Fruit fly (Drosophila melanogaster) whole organism, embryonic: ENCODE results near the gene CG15141.

Experiments
- ATbp ChIP-seq: fragments of 200-800 bp; sonication (Bioruptor generic); optimal IDR thresholded peaks from 2 replicates; lab custom pipeline; 2017; ENCODE audit warnings: missing biosample characterization, mild to moderate bottlenecking, missing genetic modification characterization, missing genetic modification reagents
- CG10267 ChIP-seq: fragments of 200-800 bp; sonication (Bioruptor generic); optimal IDR thresholded peaks from 2 replicates; lab custom pipeline; 2018; ENCODE audit warnings: missing biosample characterization, mild to moderate bottlenecking, missing genetic modification characterization, moderate library complexity
- CG11504 ChIP-seq: fragments of 200-800 bp; sonication (Bioruptor generic); optimal IDR thresholded peaks from 3 replicates; lab custom pipeline; 2019; ENCODE audit warnings: missing biosample characterization, mild to moderate bottlenecking, missing genetic modification characterization, moderate library complexity
- CG11695 ChIP-seq: fragments of 200-800 bp; sonication (Bioruptor generic); IDR thresholded peaks from 3 replicates; pipeline ENCODE4 v1.3.6; 2022; ENCODE audit warnings: missing biosample characterization, missing genetic modification characterization
- CG12236 ChIP-seq: fragments of 200-800 bp; sonication (Bioruptor generic); optimal IDR thresholded peaks from 2 replicates; lab custom pipeline; 2016; ENCODE audit warnings: missing biosample characterization, missing genetic modification characterization
- CG12299 ChIP-seq: fragments of 200-800 bp; sonication (Bioruptor generic); optimal IDR thresholded peaks from 2 replicates; lab custom pipeline; 2018; ENCODE audit warnings: missing biosample characterization, mild to moderate bottlenecking, missing genetic modification characterization
- CG1603 ChIP-seq: fragments of 200-800 bp; sonication (Bioruptor generic); optimal IDR thresholded peaks from 2 replicates; lab custom pipeline; 2019; ENCODE audit warnings: missing biosample characterization, mild to moderate bottlenecking, missing genetic modification characterization, moderate library complexity
- CG2199 ChIP-seq: fragments of 200-800 bp; sonication (Bioruptor generic); IDR thresholded peaks from 3 replicates; pipeline ENCODE4 v1.3.6; 2022; ENCODE audit warnings: missing biosample characterization, missing genetic modification characterization
- CG2202 ChIP-seq: fragments of 200-800 bp; sonication (Bioruptor generic); optimal IDR thresholded peaks from 2 replicates; lab custom pipeline; 2018; ENCODE audit warnings: missing biosample characterization, mild to moderate bottlenecking, missing genetic modification characterization
- CG32772 ChIP-seq: fragments of 200-800 bp; sonication (Bioruptor generic); IDR thresholded peaks from 2 replicates; pipeline ENCODE4 v1.3.6; 2022; ENCODE audit warnings: missing biosample characterization, missing genetic modification characterization
- CG33557 ChIP-seq: fragments of 200-800 bp; sonication (Bioruptor generic); optimal IDR thresholded peaks from 2 replicates; lab custom pipeline; 2019; ENCODE audit warnings: missing biosample characterization, mild to moderate bottlenecking, missing genetic modification characterization, moderate library complexity
- CG4820 ChIP-seq: fragments of 200-800 bp; sonication (Bioruptor generic); optimal IDR thresholded peaks from 3 replicates; lab custom pipeline; 2016; ENCODE audit warnings: missing biosample characterization, missing genetic modification characterization
- CG6254 ChIP-seq: fragments of 200-800 bp; sonication (Bioruptor generic); optimal IDR thresholded peaks from 3 replicates; lab custom pipeline; 2017; ENCODE audit warnings: mild to moderate bottlenecking, missing biosample characterization, missing genetic modification reagents, missing genetic modification characterization
- CG6654 ChIP-seq: fragments of 200-800 bp; sonication (Bioruptor generic); optimal IDR thresholded peaks from 2 replicates; lab custom pipeline; 2017; ENCODE audit warnings: missing biosample characterization, mild to moderate bottlenecking, missing genetic modification characterization
- CG6683 ChIP-seq: fragments of 200-800 bp; sonication (Bioruptor generic); optimal IDR thresholded peaks from 2 replicates; lab custom pipeline; 2017; ENCODE audit warnings: missing biosample characterization, mild to moderate bottlenecking, missing genetic modification characterization, missing genetic modification reagents
- CG7556 ChIP-seq: fragments of 200-800 bp; sonication (Bioruptor generic); optimal IDR thresholded peaks from 2 replicates; lab custom pipeline; 2017; ENCODE audit warnings: missing biosample characterization, mild to moderate bottlenecking, missing genetic modification characterization
- CG8281 ChIP-seq: fragments of 200-800 bp; sonication (Bioruptor generic); optimal IDR thresholded peaks from 2 replicates; lab custom pipeline; 2018; ENCODE audit warnings: missing biosample characterization, mild to moderate bottlenecking, missing genetic modification characterization, moderate library complexity
- CG9609 ChIP-seq: fragments of 200-800 bp; sonication (Bioruptor generic); optimal IDR thresholded peaks from 3 replicates; lab custom pipeline; 2016; ENCODE audit warnings: missing biosample characterization, missing genetic modification characterization
- CG9817 ChIP-seq: fragments of 200-800 bp; sonication (Bioruptor generic); optimal IDR thresholded peaks from 2 replicates; lab custom pipeline; 2018; ENCODE audit warnings: missing biosample characterization, mild to moderate bottlenecking, missing genetic modification characterization, moderate library complexity
- Dll ChIP-seq: fragments of 200-800 bp; sonication (Bioruptor generic); IDR thresholded peaks from 4 replicates; pipeline ENCODE4 v1.3.6; 2022; ENCODE audit warnings: missing biosample characterization, missing genetic modification characterization; ENCODE audit not compliant: partially characterized antibody
- E2f2 ChIP-seq: fragments of 200-800 bp; sonication (Bioruptor generic); IDR thresholded peaks from 2 replicates; pipeline ENCODE4 v1.3.6; 2022; ENCODE audit warnings: missing biosample characterization, missing genetic modification characterization
- Elba2 ChIP-seq: fragments of 200-800 bp; sonication (Bioruptor generic); optimal IDR thresholded peaks from 3 replicates; lab custom pipeline; 2016; ENCODE audit warnings: missing biosample characterization, missing genetic modification characterization
- HLH4C ChIP-seq: fragments of 200-800 bp; sonication (Bioruptor generic); IDR thresholded peaks from 3 replicates; pipeline ENCODE4 v1.3.6; 2022; ENCODE audit warnings: missing biosample characterization, missing genetic modification characterization; ENCODE audit not compliant: partially characterized antibody
- HLH54F ChIP-seq: fragments of 200-800 bp; sonication (Bioruptor generic); optimal IDR thresholded peaks from 3 replicates; lab custom pipeline; 2016; ENCODE audit warnings: missing biosample characterization, missing genetic modification characterization
- HmgD ChIP-seq: fragments of 200-800 bp; sonication (Bioruptor generic); optimal IDR thresholded peaks from 3 replicates; lab custom pipeline; 2016; ENCODE audit warnings: missing biosample characterization, missing genetic modification characterization
- Hmx ChIP-seq: fragments of 200-800 bp; sonication (Bioruptor generic); optimal IDR thresholded peaks from 2 replicates; lab custom pipeline; 2016; ENCODE audit warnings: missing biosample characterization, missing genetic modification characterization
- Hr3 ChIP-seq: fragments of 200-800 bp; sonication (Bioruptor generic); optimal IDR thresholded peaks from 3 replicates; lab custom pipeline; 2016; ENCODE audit warnings: missing biosample characterization, missing genetic modification characterization
- Nf-YB ChIP-seq: fragments of 200-800 bp; sonication (Bioruptor generic); optimal IDR thresholded peaks from 3 replicates; lab custom pipeline; 2019; ENCODE audit warnings: missing biosample characterization, mild to moderate bottlenecking, missing genetic modification characterization, moderate library complexity
- PHDP ChIP-seq: fragments of 200-800 bp; sonication (Bioruptor generic); optimal IDR thresholded peaks from 3 replicates; lab custom pipeline; 2018; ENCODE audit warnings: missing biosample characterization, mild to moderate bottlenecking, missing genetic modification characterization, moderate library complexity
- Poxn ChIP-seq: fragments of 200-800 bp; sonication (Bioruptor generic); IDR thresholded peaks from 2 replicates; pipeline ENCODE4 v1.3.6; 2022; ENCODE audit warnings: missing biosample characterization, missing genetic modification characterization
- Sry-δ ChIP-seq: fragments of 200-800 bp; sonication (Bioruptor generic); optimal IDR thresholded peaks from 2 replicates; lab custom pipeline; 2016; ENCODE audit warnings: missing biosample characterization, missing genetic modification characterization
- Tbp ChIP-seq: fragments of >200 bp; optimal IDR thresholded peaks from 2 replicates; lab custom pipeline; 2018; ENCODE audit warnings: missing biosample characterization, missing genetic modification characterization
- abd-A ChIP-seq: fragments of 200-800 bp; sonication (Bioruptor generic); optimal IDR thresholded peaks from 3 replicates; lab custom pipeline; 2019; ENCODE audit warnings: missing biosample characterization, mild to moderate bottlenecking, missing genetic modification characterization, moderate library complexity
- ap ChIP-seq: fragments of 200-800 bp; sonication (Bioruptor generic); IDR thresholded peaks from 2 replicates; pipeline ENCODE4 v1.3.6; 2022; ENCODE audit warnings: missing biosample characterization, missing genetic modification characterization
- chinmo ChIP-seq: fragments of 200-800 bp; sonication (Bioruptor generic); IDR thresholded peaks from 4 replicates; pipeline ENCODE4 v1.3.6; 2022; ENCODE audit warnings: missing biosample characterization, missing genetic modification characterization; ENCODE audit not compliant: partially characterized antibody
- dati ChIP-seq: fragments of 200-800 bp; sonication (Bioruptor generic); IDR thresholded peaks from 2 replicates; pipeline ENCODE4 v1.3.6; 2022; ENCODE audit warnings: missing biosample characterization, missing genetic modification characterization
- exex ChIP-seq: fragments of 200-800 bp; sonication (Bioruptor generic); optimal IDR thresholded peaks from 4 replicates; lab custom pipeline; 2018; ENCODE audit warnings: missing biosample characterization, mild to moderate bottlenecking, missing genetic modification characterization, moderate library complexity
- hb ChIP-seq: fragments of 200-800 bp; sonication (Bioruptor generic); IDR thresholded peaks from 3 replicates; pipeline ENCODE4 v1.3.6; 2022; ENCODE audit warnings: missing biosample characterization, missing genetic modification characterization; ENCODE audit not compliant: partially characterized antibody
- lab ChIP-seq: fragments of 200-800 bp; sonication (Bioruptor generic); optimal IDR thresholded peaks from 3 replicates; lab custom pipeline; 2017; ENCODE audit warnings: missing biosample characterization, missing genetic modification characterization, mild to moderate bottlenecking, moderate library complexity, missing genetic modification reagents
- lola ChIP-seq, 3 experiments: fragments of >200 bp in 2 of 3; fragments of 200-800 bp in 1 of 3; sonication (Bioruptor generic) in 1 of 3; optimal IDR thresholded peaks; 2 replicates each; lab custom pipeline; 2017 to 2019; ENCODE audit warnings: missing biosample characterization in 3 of 3, missing genetic modification characterization in 3 of 3, mild to moderate bottlenecking in 1 of 3, moderate library complexity in 1 of 3
- mam ChIP-seq: fragments of 200-800 bp; sonication (Bioruptor generic); optimal IDR thresholded peaks from 3 replicates; lab custom pipeline; 2016; ENCODE audit warnings: missing biosample characterization, missing genetic modification characterization
- otp ChIP-seq: fragments of 200-800 bp; sonication (Bioruptor generic); IDR thresholded peaks from 3 replicates; pipeline ENCODE4, ENCODE4 v1.3.6; 2022; ENCODE audit warnings: missing biosample characterization, missing genetic modification characterization
- peb ChIP-seq: fragments of 200-800 bp; sonication (Bioruptor generic); IDR thresholded peaks from 2 replicates; pipeline ENCODE4 v1.3.6; 2022; ENCODE audit warnings: missing biosample characterization, missing genetic modification characterization
- repo ChIP-seq: fragments of 200-800 bp; sonication (Bioruptor generic); optimal IDR thresholded peaks from 2 replicates; lab custom pipeline; 2016; ENCODE audit warnings: missing biosample characterization, missing genetic modification characterization
- rib ChIP-seq: fragments of 200-800 bp; sonication (Bioruptor generic); IDR thresholded peaks from 2 replicates; pipeline ENCODE4 v1.3.6; 2022; ENCODE audit warnings: missing biosample characterization, missing genetic modification characterization
- sc ChIP-seq, 3 experiments: fragments of >200 bp in 2 of 3; fragments of 200-800 bp in 1 of 3; sonication (Bioruptor generic) in 1 of 3; optimal IDR thresholded peaks; 2 replicates in 2 of 3; 3 replicates in 1 of 3; lab custom pipeline; 2017; ENCODE audit warnings: mild to moderate bottlenecking in 1 of 3, missing biosample characterization in 1 of 3, missing genetic modification characterization in 1 of 3, missing genetic modification reagents in 1 of 3
- schlank ChIP-seq: fragments of 200-800 bp; sonication (Bioruptor generic); optimal IDR thresholded peaks from 2 replicates; lab custom pipeline; 2018; ENCODE audit warnings: missing biosample characterization, mild to moderate bottlenecking, missing genetic modification characterization
- toy ChIP-seq: fragments of 200-800 bp; sonication (Bioruptor generic); IDR thresholded peaks from 2 replicates; pipeline ENCODE4 v1.3.6; 2022; ENCODE audit warnings: missing biosample characterization, missing genetic modification characterization

CG15141 gene

dm6 chr2L:17433030-17433912 is 22.8 kb downstream of the CG15141 start, which contains the start of the genes Dif and CG5043 (continued):
- TF ChIP-seq CG2202 (tag; lab: Kevin White, UChicago) (no peak), CG9817 (no peak), Hmx (GFP tag; lab: Kevin White, UChicago) (no peak), CG7556 (no peak), CG11695 (GFP tag; lab: Robert Waterston, UW) (0 out of 3 replicates have a peak, but pooled peaks have one; percentile 21), CG6254 (no peak), schlank (no peak), Sry-δ (GFP tag; lab: Kevin White, UChicago) (no peak), toy (no peak), peb (no peak), CG1603 (tag; lab: Kevin White, UChicago) (no peak), CG33557 (no peak), HmgD (GFP tag; lab: Kevin White, UChicago) (no peak), PHDP (tag; lab: Kevin White, UChicago) (no peak), mam (GFP tag; lab: Kevin White, UChicago) (no peak), Hr3 (GFP tag; lab: Kevin White, UChicago) (no peak), CG4820 (GFP tag; lab: Kevin White, UChicago) (no peak), exex (tag; lab: Kevin White, UChicago) (no peak), HLH54F (GFP tag; lab: Kevin White, UChicago) (no peak), CG6683 (GFP tag; lab: Kevin White, UChicago) (no peak), Dll (GFP tag; lab: Robert Waterston, UW) (no peak), sc (optimal IDR thresholded peaks at IDR 0.05; lab: Kevin White, UChicago) (no peak), sc (GFP tag; optimal IDR thresholded peaks at IDR 0.05; lab: Kevin White, UChicago) (no peak), Nf-YB (GFP tag; lab: Kevin White, UChicago) (no peak), rib (no peak), hb (GFP tag; lab: Robert Waterston, UW) (no peak), CG11504 (no peak), abd-A (tag; lab: Kevin White, UChicago) (no peak), dati (no peak), CG8281 (no peak), E2f2 (GFP tag; lab: Robert Waterston, UW) (peak; percentile 86), lab (GFP tag; lab: Kevin White, UChicago) (no peak), Poxn (no peak), Tbp (GFP tag; lab: Kevin White, UChicago) (no peak), CG10267 (no peak), CG2199 (GFP tag; lab: Robert Waterston, UW) (no peak), ATbp (GFP tag; lab: Kevin White, UChicago) (no peak), chinmo (peak; percentile 81; the same call in 1 of the 4 replicates), CG6654 (GFP tag; lab: Kevin White, UChicago) (no peak), HLH4C (GFP tag; lab: Robert Waterston, UW) (no peak), Elba2 (no peak), CG32772 (GFP tag; lab: Robert Waterston, UW) (no peak), otp (GFP tag; lab: Robert Waterston, UW) (no peak), repo (GFP tag; lab: Kevin White, UChicago) (no peak), ap (GFP tag; lab: Robert Waterston, UW) (no peak), CG9609 (GFP tag; lab: Kevin White, UChicago) (no peak), CG12299 (tag; lab: Kevin White, UChicago) (no peak), CG12236 (no peak), lola (GFP tag; optimal IDR thresholded peaks at IDR 0.05; lab: Kevin White, UChicago) (no peak)
